Worm (Caenorhabditis elegans): ENCODE measurements around the gene C39D10.5.

- TF ChIP-seq unc-130 (tag; optimal IDR thresholded peaks at IDR 0.05) (no peak), nhr-76 (tag; optimal IDR thresholded peaks at IDR 0.05) (no peak), unc-98 (GFP tag; IDR thresholded peaks at IDR 0.05) (no peak), ceh-82 (tag; optimal IDR thresholded peaks at IDR 0.05) (no peak), snpc-4 (tag; optimal IDR thresholded peaks at IDR 0.05) (no peak), pqm-1 (tag; optimal IDR thresholded peaks at IDR 0.05) (no peak), fkh-10 (GFP tag; optimal IDR thresholded peaks at IDR 0.05) (no peak), ztf-4 (tag; optimal IDR thresholded peaks at IDR 0.05) (no peak), nhr-237 (tag; optimal IDR thresholded peaks at IDR 0.05) (no peak), nhr-12 (tag; optimal IDR thresholded peaks at IDR 0.05) (no peak), unc-62 (GFP tag; optimal IDR thresholded peaks at IDR 0.05) (no peak)
Measured at ce11 chrX:7902976-7903375, 10.8 kb upstream of the C39D10.5 start, which contains the start of gene C39D10.11.

All from whole organism, L1 larva.